Worm (Caenorhabditis elegans) whole organism, young adult: ENCODE data around the gene dohh-1.
A peak's percentile ranks its signal among the peaks of the same experiment; 100 is the strongest.

Source experiments
- B0035.1 ChIP-seq: sonication (generic microtip); optimal IDR thresholded peaks from 2 replicates; lab custom pipeline; 2016; ENCODE audit warnings: missing genetic modification characterization, mild to moderate bottlenecking, missing compliant biosample characterization, missing genotype, missing genetic modification reagents
- B0261.1 ChIP-seq: sonication (generic microtip); optimal IDR thresholded peaks from 2 replicates; lab custom pipeline; 2016; ENCODE audit warnings: mild to moderate bottlenecking, missing genetic modification characterization, moderate library complexity, missing compliant biosample characterization
- F33H1.4 ChIP-seq: fragments of 200-800 bp; sonication (Bioruptor generic); IDR thresholded peaks from 2 replicates; pipeline ENCODE4 v1.3.6; 2022; ENCODE audit warnings: missing genetic modification reagents, missing genetic modification characterization, missing compliant biosample characterization
- F52B5.7 ChIP-seq: sonication (generic microtip); optimal IDR thresholded peaks from 2 replicates; lab custom pipeline; 2016; ENCODE audit warnings: mild to moderate bottlenecking, missing genetic modification characterization, missing compliant biosample characterization
- F55B11.4 ChIP-seq: sonication (generic microtip); optimal IDR thresholded peaks from 2 replicates; lab custom pipeline; 2016; ENCODE audit warnings: missing compliant biosample characterization, missing genetic modification characterization, borderline replicate concordance; ENCODE audit not compliant: insufficient read depth
- F57C9.4 ChIP-seq: sonication (generic microtip); optimal IDR thresholded peaks from 2 replicates; lab custom pipeline; 2017; ENCODE audit warnings: mild to moderate bottlenecking, missing genetic modification characterization, missing compliant biosample characterization
- K11D2.4 ChIP-seq: fragments of 200-800 bp; sonication (Bioruptor generic); IDR thresholded peaks from 2 replicates; pipeline ENCODE4 v1.3.6; 2022; ENCODE audit warnings: missing genetic modification reagents, missing genetic modification characterization, missing compliant biosample characterization
- Y53F4B.3 ChIP-seq: fragments of 200-800 bp; sonication (Bioruptor generic); IDR thresholded peaks from 2 replicates; pipeline ENCODE4 v1.3.6; 2022; ENCODE audit warnings: missing genetic modification reagents, missing genetic modification characterization, missing compliant biosample characterization
- Y56A3A.18 ChIP-seq: fragments of 200-800 bp; sonication (Bioruptor generic); IDR thresholded peaks from 2 replicates; pipeline ENCODE4 v1.3.6; 2022; ENCODE audit warnings: missing genetic modification reagents, missing genetic modification characterization, missing compliant biosample characterization
- ama-1 ChIP-seq, 3 experiments: fragments of 150-350 bp in 1 of 3; sonication (generic microtip) in 2 of 3; optimal IDR thresholded peaks; 2 replicates each; lab custom pipeline; 2014 to 2018; ENCODE audit warnings: missing biosample characterization in 2 of 3, missing genetic modification characterization in 2 of 3, missing genetic modification reagents in 2 of 3
- bed-1 ChIP-seq: fragments of 200-800 bp; sonication (Bioruptor generic); IDR thresholded peaks from 2 replicates; pipeline ENCODE4 v1.3.6; 2022; ENCODE audit warnings: missing genetic modification reagents, missing genetic modification characterization, missing compliant biosample characterization
- cebp-2 ChIP-seq: fragments of 200-800 bp; sonication (Bioruptor generic); IDR thresholded peaks from 2 replicates; pipeline ENCODE4 v1.3.6; 2022; ENCODE audit warnings: missing genetic modification characterization, missing compliant biosample characterization
- ceh-27 ChIP-seq: fragments of 200-800 bp; sonication (Bioruptor generic); optimal IDR thresholded peaks from 2 replicates; lab custom pipeline; 2018; ENCODE audit warnings: mild to moderate bottlenecking, missing genetic modification characterization, moderate library complexity, missing compliant biosample characterization
- ceh-40 ChIP-seq: fragments of 200-800 bp; sonication (Bioruptor generic); IDR thresholded peaks from 2 replicates; pipeline ENCODE4 v1.3.6; 2022; ENCODE audit warnings: missing genetic modification characterization, missing compliant biosample characterization
- die-1 ChIP-seq: sonication (generic microtip); optimal IDR thresholded peaks from 2 replicates; lab custom pipeline; 2016; ENCODE audit warnings: missing genotype, mild to moderate bottlenecking, missing genetic modification characterization, missing compliant biosample characterization
- dpl-1 ChIP-seq: fragments of 150-350 bp; optimal IDR thresholded peaks from 2 replicates; lab custom pipeline; 2014; ENCODE audit warnings: missing biosample characterization, missing genetic modification reagents, missing genetic modification characterization
- ekl-4 ChIP-seq: fragments of 200-800 bp; sonication (Bioruptor generic); IDR thresholded peaks from 2 replicates; pipeline ENCODE4 v1.3.6; 2022; ENCODE audit warnings: missing genetic modification reagents, missing genetic modification characterization, missing compliant biosample characterization
- ets-4 ChIP-seq: fragments of 200-800 bp; sonication (Bioruptor generic); optimal IDR thresholded peaks from 2 replicates; lab custom pipeline; 2018; ENCODE audit warnings: mild to moderate bottlenecking, missing genetic modification characterization, missing compliant biosample characterization
- hmg-20 ChIP-seq: fragments of 200-800 bp; sonication (Bioruptor generic); IDR thresholded peaks from 2 replicates; pipeline ENCODE4 v1.3.6; 2022; ENCODE audit warnings: missing genetic modification reagents, missing genetic modification characterization, missing compliant biosample characterization
- let-607 ChIP-seq, 2 experiments: fragments of 200-800 bp in 1 of 2; sonication (Bioruptor generic) in 1 of 2; sonication (generic microtip) in 1 of 2; optimal IDR thresholded peaks; 2 replicates each; lab custom pipeline; 2016 to 2018; ENCODE audit warnings: mild to moderate bottlenecking in 2 of 2, missing compliant biosample characterization in 2 of 2, missing genetic modification characterization in 2 of 2, moderate library complexity in 2 of 2, missing genotype in 1 of 2
- lin-26 ChIP-seq: fragments of 200-800 bp; sonication (Bioruptor generic); IDR thresholded peaks from 2 replicates; pipeline ENCODE4 v1.3.6; 2022; ENCODE audit warnings: missing genetic modification reagents, missing genetic modification characterization, missing compliant biosample characterization
- lin-35 ChIP-seq, 3 experiments: fragments of 150-350 bp in 2 of 3; sonication (generic microtip) in 1 of 3; optimal IDR thresholded peaks; 2 replicates each; lab custom pipeline; 2014 to 2018; ENCODE audit warnings: missing biosample characterization in 3 of 3, missing genetic modification characterization in 3 of 3, missing genetic modification reagents in 3 of 3
- lsl-1 ChIP-seq: fragments of 200-800 bp; sonication (Bioruptor generic); optimal IDR thresholded peaks from 2 replicates; lab custom pipeline; 2018; ENCODE audit warnings: mild to moderate bottlenecking, missing genetic modification characterization, moderate library complexity, missing compliant biosample characterization
- madf-10 ChIP-seq: sonication (generic microtip); optimal IDR thresholded peaks from 2 replicates; lab custom pipeline; 2016; ENCODE audit warnings: mild to moderate bottlenecking, missing genetic modification characterization, missing compliant biosample characterization
- madf-6 ChIP-seq: fragments of 200-800 bp; sonication (Bioruptor generic); IDR thresholded peaks from 2 replicates; pipeline ENCODE4 v1.3.6; 2022; ENCODE audit warnings: missing genetic modification reagents, missing genetic modification characterization, missing compliant biosample characterization
- mes-4 ChIP-seq: sonication (generic microtip); optimal IDR thresholded peaks from 2 replicates; lab custom pipeline; 2016; ENCODE audit warnings: missing genotype, missing genetic modification characterization, missing compliant biosample characterization
- nfyb-1 ChIP-seq: fragments of 200-800 bp; sonication (Bioruptor generic); IDR thresholded peaks from 2 replicates; pipeline ENCODE4 v1.3.6; 2022; ENCODE audit warnings: missing genetic modification reagents, missing genetic modification characterization, missing compliant biosample characterization
- pbrm-1 ChIP-seq: fragments of 200-800 bp; sonication (Bioruptor generic); IDR thresholded peaks from 2 replicates; pipeline ENCODE4 v1.3.6; 2022; ENCODE audit warnings: missing genetic modification reagents, missing genetic modification characterization, missing compliant biosample characterization
- rcor-1 ChIP-seq: fragments of 200-800 bp; sonication (Bioruptor generic); IDR thresholded peaks from 2 replicates; pipeline ENCODE4 v1.3.6; 2022; ENCODE audit warnings: missing genetic modification reagents, missing genetic modification characterization, missing compliant biosample characterization
- sdz-38 ChIP-seq: sonication (generic microtip); optimal IDR thresholded peaks from 2 replicates; lab custom pipeline; 2016; ENCODE audit warnings: missing genotype, missing genetic modification characterization, missing compliant biosample characterization
- sea-2 ChIP-seq: fragments of 200-800 bp; sonication (Bioruptor generic); IDR thresholded peaks from 2 replicates; pipeline ENCODE4 v1.3.6; 2022; ENCODE audit warnings: missing genetic modification characterization, missing compliant biosample characterization
- snpc-4 ChIP-seq, 5 experiments: fragments of 150-350 bp in 1 of 5; sonication (generic microtip) in 4 of 5; optimal IDR thresholded peaks; 2 replicates each; lab custom pipeline; 2014 to 2018; ENCODE audit warnings: missing genetic modification characterization in 5 of 5, missing biosample characterization in 3 of 5, antibody characterized with exemption in 2 of 5, mild to moderate bottlenecking in 2 of 5, missing compliant biosample characterization in 2 of 5, missing genotype in 2 of 5, moderate library complexity in 2 of 5, missing genetic modification reagents in 1 of 5
- unc-62 ChIP-seq: fragments of 150-350 bp; optimal IDR thresholded peaks from 2 replicates; lab custom pipeline; 2014; ENCODE audit warnings: missing biosample characterization, missing genetic modification reagents, missing genetic modification characterization
- ztf-22 ChIP-seq: fragments of 200-800 bp; sonication (Bioruptor generic); optimal IDR thresholded peaks from 2 replicates; lab custom pipeline; 2018; ENCODE audit warnings: mild to moderate bottlenecking, missing genetic modification characterization, moderate library complexity, missing compliant biosample characterization
- ztf-25 ChIP-seq: fragments of 200-800 bp; sonication (Bioruptor generic); IDR thresholded peaks from 2 replicates; pipeline ENCODE4 v1.3.6; 2022; ENCODE audit warnings: missing genetic modification reagents, missing genetic modification characterization, missing compliant biosample characterization
- ztf-3 ChIP-seq: fragments of 200-800 bp; sonication (Bioruptor generic); optimal IDR thresholded peaks from 2 replicates; lab custom pipeline; 2018; ENCODE audit warnings: mild to moderate bottlenecking, missing genetic modification characterization, missing compliant biosample characterization
- ztf-6 ChIP-seq: fragments of 200-800 bp; sonication (Bioruptor generic); IDR thresholded peaks from 2 replicates; pipeline ENCODE4 v1.3.6; 2022; ENCODE audit warnings: missing genetic modification reagents, missing genetic modification characterization, missing compliant biosample characterization

dohh-1 gene

ce11 chrII:10559671-10560184, 20.0 kb upstream of the dohh-1 start (continued):
- TF ChIP-seq F57C9.4 (tag; lab: Kevin White, UChicago) (no peak), ztf-22 (GFP tag; lab: Kevin White, UChicago) (no peak), bed-1 (GFP tag; lab: Robert Waterston, UW) (no peak), sea-2 (no peak), rcor-1 (GFP tag; lab: Robert Waterston, UW) (0 out of 2 replicates have a peak, but pooled peaks have one; percentile 5), madf-10 (tag; lab: Kevin White, UChicago) (no peak), snpc-4 (GFP tag; optimal IDR thresholded peaks at IDR 0.05; lab: Kevin White, UChicago) (peak; percentile 6), snpc-4 (tag; optimal IDR thresholded peaks at IDR 0.05; lab: Kevin White, UChicago) (no peak), mes-4 (tag; lab: Kevin White, UChicago) (no peak), pbrm-1 (GFP tag; lab: Robert Waterston, UW) (0 out of 2 replicates have a peak, but pooled peaks have one; percentile 57), hmg-20 (no peak), lin-35 (GFP tag; optimal IDR thresholded peaks at IDR 0.05; lab: Kevin White, UChicago) (peak in 1 of 3 experiments; percentile 41), unc-62 (GFP tag; lab: Kevin White, UChicago) (no peak), ets-4 (GFP tag; lab: Kevin White, UChicago) (no peak), B0035.1 (no peak), ekl-4 (GFP tag; lab: Robert Waterston, UW) (0 out of 2 replicates have a peak, but pooled peaks have one; percentile 60), sdz-38 (tag; lab: Kevin White, UChicago) (no peak), F33H1.4 (GFP tag; lab: Robert Waterston, UW) (no peak), let-607 (tag; optimal IDR thresholded peaks at IDR 0.05; lab: Kevin White, UChicago) (no peak), ceh-40 (GFP tag; lab: Robert Waterston, UW) (peak; percentile 68; the same call in 1 of the 2 replicates), F55B11.4 (tag; lab: Kevin White, UChicago) (no peak), lsl-1 (GFP tag; lab: Kevin White, UChicago) (peak; percentile 36), ama-1 (optimal IDR thresholded peaks at IDR 0.05; lab: Kevin White, UChicago) (peak; percentile 28), ama-1 (GFP tag; optimal IDR thresholded peaks at IDR 0.05; lab: Kevin White, UChicago) (peak in 1 of 2 experiments; percentile 48), ceh-27 (GFP tag; lab: Kevin White, UChicago) (peak; percentile 1), Y56A3A.18 (GFP tag; lab: Robert Waterston, UW) (no peak), dpl-1 (GFP tag; lab: Kevin White, UChicago) (no peak), F52B5.7 (tag; lab: Kevin White, UChicago) (no peak), B0261.1 (tag; lab: Kevin White, UChicago) (no peak), ztf-25 (GFP tag; lab: Robert Waterston, UW) (no peak), madf-6 (GFP tag; lab: Robert Waterston, UW) (peak; percentile 60; the same call in 1 of the 2 replicates), lin-26 (GFP tag; lab: Robert Waterston, UW) (0 out of 2 replicates have a peak, but pooled peaks have one; percentile 68), die-1 (tag; lab: Kevin White, UChicago) (peak; percentile 47), K11D2.4 (GFP tag; lab: Robert Waterston, UW) (no peak), nfyb-1 (GFP tag; lab: Robert Waterston, UW) (peak; percentile 23; the same call in 1 of the 2 replicates), Y53F4B.3 (GFP tag; lab: Robert Waterston, UW) (no peak), ztf-3 (GFP tag; lab: Kevin White, UChicago) (no peak), cebp-2 (GFP tag; lab: Robert Waterston, UW) (no peak), ztf-6 (GFP tag; lab: Robert Waterston, UW) (no peak)
